Fruit fly (Drosophila melanogaster): Measurements from ENCODE around the gene Ret.

- TF ChIP-seq CG8478 (optimal IDR thresholded peaks at IDR 0.05) = no peak
- TF ChIP-seq CTCF (optimal IDR thresholded peaks at IDR 0.05) = no peak
Observed at dm6 chr2L:21202702-21203101, 4.1 kb upstream of the Ret start, which contains the start of gene CG31988.

Data from S2 (cell line).